Worm (Caenorhabditis elegans) whole organism, L1 larva: Measurements from ENCODE around the gene T26C5.4.

Source experiments
- C16A3.4 ChIP-seq: fragments of 150-350 bp; optimal IDR thresholded peaks from 2 replicates; lab custom pipeline; 2014; ENCODE audit warnings: missing biosample characterization, missing genetic modification characterization
- ama-1 ChIP-seq: fragments of 150-350 bp; optimal IDR thresholded peaks from 2 replicates; lab custom pipeline; 2014
- elt-2 ChIP-seq: sonication (generic microtip); optimal IDR thresholded peaks from 2 replicates; lab custom pipeline; 2016; ENCODE audit warnings: missing genetic modification characterization, mild to moderate bottlenecking, inconsistent platforms, missing compliant biosample characterization, missing genetic modification reagents
- fkh-4 ChIP-seq: sonication (generic microtip); optimal IDR thresholded peaks from 2 replicates; lab custom pipeline; 2016; ENCODE audit warnings: missing compliant biosample characterization, missing genetic modification characterization, borderline replicate concordance
- grh-1 ChIP-seq: fragments of 200-800 bp; sonication (Bioruptor generic); IDR thresholded peaks from 2 replicates; pipeline ENCODE4 v1.3.6; 2022; ENCODE audit warnings: missing genetic modification reagents, missing genetic modification characterization, missing compliant biosample characterization
- lin-14 ChIP-seq: fragments of 200-800 bp; sonication (Bioruptor generic); optimal IDR thresholded peaks from 2 replicates; lab custom pipeline; 2018; ENCODE audit warnings: mild to moderate bottlenecking, missing genetic modification characterization, moderate library complexity, missing compliant biosample characterization
- sptf-1 ChIP-seq: fragments of 150-350 bp; optimal IDR thresholded peaks from 2 replicates; lab custom pipeline; 2014; ENCODE audit warnings: missing biosample characterization, missing genetic modification characterization

- no peak for TF ChIP-seq sptf-1 (tag; lab: Kevin White, UChicago)
- TF ChIP-seq grh-1 (GFP tag; lab: Robert Waterston, UW) = no peak
- no peak for TF ChIP-seq elt-2 (tag; lab: Kevin White, UChicago)
- TF ChIP-seq ama-1 (lab: Kevin White, UChicago) = no peak
- TF ChIP-seq fkh-4 (tag; lab: Kevin White, UChicago) = no peak
- TF ChIP-seq lin-14 (GFP tag; lab: Kevin White, UChicago) = no peak
- no peak for TF ChIP-seq C16A3.4
These were observed 1.2 kb upstream of the T26C5.4 start for ce11 chrII:9251529-9251928.
